Worm (Caenorhabditis elegans) whole organism, midembryonic: ENCODE data around the gene K01D12.5.

ENCODE experiments used
- flt-1 ChIP-seq: fragments of 200-800 bp; sonication (Bioruptor generic); IDR thresholded peaks from 2 replicates; pipeline ENCODE4 v1.3.6; 2022; ENCODE audit warnings: missing genetic modification characterization, missing compliant biosample characterization
- klf-2 ChIP-seq: fragments of 200-800 bp; sonication (Bioruptor generic); conservative IDR thresholded peaks from 2 replicates; pipeline ENCODE4 v1.3.6; 2022; ENCODE audit warnings: missing genetic modification reagents, missing genetic modification characterization, missing compliant biosample characterization
- med-1 ChIP-seq: sonication (generic microtip); optimal IDR thresholded peaks from 2 replicates; lab custom pipeline; 2017; ENCODE audit warnings: missing genetic modification characterization, mild to moderate bottlenecking, missing compliant biosample characterization, antibody characterized with exemption, missing genetic modification reagents; ENCODE audit not compliant: insufficient read depth
- ref-1 ChIP-seq: fragments of 200-800 bp; sonication (Bioruptor generic); conservative IDR thresholded peaks from 2 replicates; pipeline ENCODE4 v1.3.6; 2022; ENCODE audit warnings: missing genetic modification reagents, missing genetic modification characterization, missing compliant biosample characterization
- ztf-23 ChIP-seq: fragments of 200-800 bp; sonication (Bioruptor generic); IDR thresholded peaks from 2 replicates; pipeline ENCODE4 v1.3.6; 2022; ENCODE audit warnings: missing genetic modification reagents, missing genetic modification characterization, missing compliant biosample characterization

DNA sequence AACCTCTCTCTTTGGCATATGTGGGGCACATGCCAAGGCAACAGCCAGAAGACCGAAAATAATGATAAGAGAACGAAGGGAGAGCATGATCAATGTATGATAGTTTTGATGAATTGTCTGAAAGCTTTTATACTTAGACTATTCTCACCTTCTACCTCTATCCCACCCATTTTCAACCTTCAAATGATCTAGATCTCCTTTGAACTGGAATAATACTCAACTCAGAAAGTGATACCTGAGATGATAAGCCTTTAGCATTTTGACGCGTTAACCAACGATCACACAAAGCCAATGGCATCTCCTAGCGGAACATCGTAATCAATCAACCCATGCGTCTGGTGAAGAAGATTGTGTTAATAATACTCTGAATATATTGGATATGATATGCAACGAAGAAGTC is 6.9 kb downstream of the K01D12.5 start, which contains the start of gene K01D12.9:
- TF ChIP-seq med-1 (GFP tag; lab: Kevin White, UChicago), result no peak
- no peak for TF ChIP-seq klf-2 (GFP tag; lab: Robert Waterston, UW)
- no peak for TF ChIP-seq ref-1
- TF ChIP-seq flt-1 (GFP tag; lab: Robert Waterston, UW), result no peak
- no peak for TF ChIP-seq ztf-23
